Worm (Caenorhabditis elegans): Measurements from ENCODE around the gene pigw-1.

DNA sequence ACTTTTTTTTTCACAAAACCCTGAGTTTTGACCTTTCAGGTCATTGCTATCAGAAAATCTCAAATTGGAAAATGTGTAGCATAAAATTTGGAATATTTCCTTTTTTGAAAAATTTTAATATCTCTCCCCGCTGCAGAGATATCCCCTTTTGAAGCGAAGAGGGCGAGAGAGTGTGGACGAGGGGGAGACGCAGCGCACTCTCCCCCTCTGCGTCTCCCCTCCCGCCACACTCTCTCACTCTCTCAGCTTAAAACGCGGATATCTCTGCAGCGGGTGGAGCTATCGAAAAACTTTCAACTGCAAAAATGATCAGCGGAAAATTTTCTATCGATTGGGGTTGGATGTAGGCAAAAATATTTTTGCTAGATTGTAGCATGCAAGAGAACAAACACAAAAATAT lies 38.1 kb upstream of the pigw-1 start:
- TF ChIP-seq tbx-37 (GFP tag; conservative IDR thresholded peaks at IDR 0.05) (no peak), sea-1 (GFP tag; conservative IDR thresholded peaks at IDR 0.05) (no peak), ceh-13 (GFP tag; optimal IDR thresholded peaks at IDR 0.05) (no peak), ama-1 (optimal IDR thresholded peaks at IDR 0.05) (no peak), ets-7 (tag; optimal IDR thresholded peaks at IDR 0.05) (no peak), flt-1 (GFP tag; IDR thresholded peaks at IDR 0.05) (no peak), aly-1 (tag; optimal IDR thresholded peaks at IDR 0.05) (no peak)

All from whole organism, early embryonic.